Worm (Caenorhabditis elegans) whole organism, L2 larva: Measurements from ENCODE around the gene ZK1098.6.

ENCODE experiments used
- C34F6.9 ChIP-seq: fragments of 150-350 bp; optimal IDR thresholded peaks from 2 replicates; lab custom pipeline; 2014; ENCODE audit warnings: missing biosample characterization, missing genetic modification characterization
- F13H6.1 ChIP-seq: sonication (generic microtip); optimal IDR thresholded peaks from 2 replicates; lab custom pipeline; 2016; ENCODE audit warnings: missing genetic modification characterization, missing compliant biosample characterization
- R02D3.7 ChIP-seq: fragments of 150-350 bp; optimal IDR thresholded peaks from 2 replicates; lab custom pipeline; 2014; ENCODE audit warnings: missing biosample characterization, missing genetic modification characterization
- Y55F3AM.14 ChIP-seq: fragments of 200-800 bp; sonication (Bioruptor generic); optimal IDR thresholded peaks from 2 replicates; lab custom pipeline; 2018; ENCODE audit warnings: mild to moderate bottlenecking, missing genetic modification characterization, missing compliant biosample characterization
- ZK546.5 ChIP-seq: sonication (generic microtip); optimal IDR thresholded peaks from 2 replicates; lab custom pipeline; 2017; ENCODE audit warnings: missing biosample characterization, missing genetic modification characterization
- alr-1 ChIP-seq: fragments of 150-350 bp; optimal IDR thresholded peaks from 2 replicates; lab custom pipeline; 2014; ENCODE audit warnings: missing biosample characterization, missing genetic modification characterization
- aly-2 ChIP-seq: fragments of 150-350 bp; optimal IDR thresholded peaks from 2 replicates; lab custom pipeline; 2014; ENCODE audit warnings: missing biosample characterization, missing genetic modification characterization
- ama-1 ChIP-seq: fragments of 150-350 bp; optimal IDR thresholded peaks from 2 replicates; lab custom pipeline; 2018; ENCODE audit warnings: inconsistent platforms
- blmp-1 ChIP-seq: sonication (generic microtip); optimal IDR thresholded peaks from 2 replicates; lab custom pipeline; 2017; ENCODE audit warnings: missing genetic modification characterization, mild to moderate bottlenecking, missing compliant biosample characterization, antibody characterized with exemption, moderate library complexity; ENCODE audit not compliant: insufficient read depth
- ceh-82 ChIP-seq: fragments of 150-350 bp; optimal IDR thresholded peaks from 2 replicates; lab custom pipeline; 2014; ENCODE audit warnings: missing biosample characterization, missing genetic modification characterization
- crh-2 ChIP-seq: sonication (generic microtip); optimal IDR thresholded peaks from 2 replicates; lab custom pipeline; 2017; ENCODE audit warnings: missing biosample characterization, missing genetic modification characterization
- dmd-4 ChIP-seq: sonication (generic microtip); optimal IDR thresholded peaks from 2 replicates; lab custom pipeline; 2017; ENCODE audit warnings: missing biosample characterization, missing genetic modification characterization
- egl-27 ChIP-seq: sonication (generic microtip); optimal IDR thresholded peaks from 3 replicates; lab custom pipeline; 2017; ENCODE audit warnings: missing biosample characterization, missing genetic modification reagents, missing genetic modification characterization
- elt-3 ChIP-seq: sonication (generic microtip); optimal IDR thresholded peaks from 2 replicates; lab custom pipeline; 2017; ENCODE audit warnings: missing biosample characterization, missing genetic modification characterization
- fos-1 ChIP-seq: fragments of 150-350 bp; optimal IDR thresholded peaks from 2 replicates; lab custom pipeline; 2014; ENCODE audit warnings: missing biosample characterization, missing genetic modification characterization
- gmeb-1 ChIP-seq: fragments of 150-350 bp; optimal IDR thresholded peaks from 2 replicates; lab custom pipeline; 2014; ENCODE audit warnings: missing biosample characterization, missing genetic modification characterization
- lin-11 ChIP-seq: fragments of 150-350 bp; sonication (generic microtip); optimal IDR thresholded peaks from 2 replicates; lab custom pipeline; 2014; ENCODE audit warnings: missing biosample characterization, missing genetic modification characterization, inconsistent platforms, mixed read lengths
- lin-39 ChIP-seq: fragments of 150-350 bp; optimal IDR thresholded peaks from 2 replicates; lab custom pipeline; 2014; ENCODE audit warnings: missing biosample characterization, missing genetic modification reagents, missing genetic modification characterization
- lsy-2 ChIP-seq, 2 experiments: fragments of 150-350 bp in 1 of 2; sonication (generic microtip) in 1 of 2; optimal IDR thresholded peaks; 2 replicates each; lab custom pipeline; 2014 to 2017; ENCODE audit warnings: missing biosample characterization in 2 of 2, missing genetic modification characterization in 2 of 2
- mab-5 ChIP-seq: fragments of 150-350 bp; optimal IDR thresholded peaks from 2 replicates; lab custom pipeline; 2014; ENCODE audit warnings: missing biosample characterization, missing genetic modification characterization
- mdl-1 ChIP-seq, 2 experiments: fragments of 150-350 bp in 1 of 2; sonication (generic microtip) in 1 of 2; optimal IDR thresholded peaks; 2 replicates each; lab custom pipeline; 2017; ENCODE audit warnings: missing biosample characterization in 2 of 2, missing genetic modification characterization in 2 of 2
- nhr-12 ChIP-seq: fragments of 150-350 bp; optimal IDR thresholded peaks from 2 replicates; lab custom pipeline; 2014; ENCODE audit warnings: missing biosample characterization, missing genetic modification characterization
- nhr-129 ChIP-seq: fragments of 150-350 bp; optimal IDR thresholded peaks from 2 replicates; lab custom pipeline; 2014; ENCODE audit warnings: missing biosample characterization, missing genetic modification characterization
- nhr-21 ChIP-seq: fragments of 150-350 bp; optimal IDR thresholded peaks from 2 replicates; lab custom pipeline; 2014; ENCODE audit warnings: missing biosample characterization, missing genetic modification characterization
- nhr-237 ChIP-seq: fragments of 150-350 bp; optimal IDR thresholded peaks from 2 replicates; lab custom pipeline; 2014; ENCODE audit warnings: missing biosample characterization, missing genetic modification characterization
- nhr-25 ChIP-seq: fragments of 150-350 bp; sonication (generic microtip); optimal IDR thresholded peaks from 3 replicates; lab custom pipeline; 2014; ENCODE audit warnings: missing biosample characterization, missing genetic modification characterization
- nhr-6 ChIP-seq: fragments of 150-350 bp; optimal IDR thresholded peaks from 2 replicates; lab custom pipeline; 2014; ENCODE audit warnings: missing biosample characterization, missing genetic modification characterization
- nhr-77 ChIP-seq: fragments of 150-350 bp; optimal IDR thresholded peaks from 2 replicates; lab custom pipeline; 2014; ENCODE audit warnings: missing biosample characterization, missing genetic modification characterization
- peb-1 ChIP-seq: fragments of 150-350 bp; optimal IDR thresholded peaks from 2 replicates; lab custom pipeline; 2014; ENCODE audit warnings: missing biosample characterization, missing genetic modification characterization
- sem-4 ChIP-seq: fragments of 150-350 bp; optimal IDR thresholded peaks from 2 replicates; lab custom pipeline; 2014; ENCODE audit warnings: missing biosample characterization, missing genetic modification reagents, missing genetic modification characterization
- skn-1 ChIP-seq: sonication (generic microtip); optimal IDR thresholded peaks from 2 replicates; lab custom pipeline; 2017; ENCODE audit warnings: missing biosample characterization, missing genetic modification characterization
- sma-3 ChIP-seq: sonication (generic microtip); optimal IDR thresholded peaks from 2 replicates; lab custom pipeline; 2016; ENCODE audit warnings: missing genetic modification reagents, missing genetic modification characterization, missing compliant biosample characterization
- sma-9 ChIP-seq, 2 experiments: fragments of 150-350 bp in 1 of 2; sonication (generic microtip) in 1 of 2; optimal IDR thresholded peaks; 2 replicates each; lab custom pipeline; 2014 to 2016; ENCODE audit warnings: missing genetic modification characterization in 2 of 2, mild to moderate bottlenecking in 1 of 2, missing biosample characterization in 1 of 2, missing compliant biosample characterization in 1 of 2, missing genetic modification reagents in 1 of 2, moderate library complexity in 1 of 2
- unc-39 ChIP-seq: fragments of 150-350 bp; optimal IDR thresholded peaks from 2 replicates; lab custom pipeline; 2014; ENCODE audit warnings: missing biosample characterization, missing genetic modification characterization
- unc-55 ChIP-seq: fragments of 150-350 bp; sonication (generic microtip); optimal IDR thresholded peaks from 3 replicates; lab custom pipeline; 2014; ENCODE audit warnings: missing biosample characterization, missing genetic modification reagents, missing genetic modification characterization
- unc-62 ChIP-seq: fragments of 150-350 bp; optimal IDR thresholded peaks from 2 replicates; lab custom pipeline; 2014; ENCODE audit warnings: missing biosample characterization, missing genetic modification reagents, missing genetic modification characterization
- zag-1 ChIP-seq: fragments of 150-350 bp; optimal IDR thresholded peaks from 2 replicates; lab custom pipeline; 2014; ENCODE audit warnings: missing biosample characterization, missing genetic modification characterization
- ztf-1 ChIP-seq: fragments of 200-800 bp; sonication (Bioruptor generic); conservative IDR thresholded peaks from 2 replicates; pipeline ENCODE4 v1.3.6; 2022; ENCODE audit warnings: missing genetic modification characterization, missing compliant biosample characterization
- ztf-11 ChIP-seq: sonication (generic microtip); optimal IDR thresholded peaks from 2 replicates; lab custom pipeline; 2017; ENCODE audit warnings: missing biosample characterization, missing genetic modification characterization
- ztf-4 ChIP-seq: fragments of 150-350 bp; optimal IDR thresholded peaks from 2 replicates; lab custom pipeline; 2014; ENCODE audit warnings: missing biosample characterization, missing genetic modification characterization

The ZK1098.6 gene

ce11 chrIII:9511055-9511520 is 15.9 kb upstream of the ZK1098.6 start, which contains the start of gene F55H2.5:
Gene F55H2.5 (plus strand): TSS chrIII:9511470.
- TF ChIP-seq nhr-6 (tag; lab: Kevin White, UChicago), result no peak
- TF ChIP-seq nhr-25 (tag; lab: Kevin White, UChicago), result no peak
- no peak for TF ChIP-seq lsy-2 (tag; optimal IDR thresholded peaks at IDR 0.05; lab: Kevin White, UChicago)
- TF ChIP-seq ztf-11, result no peak
- no peak for TF ChIP-seq crh-2
- peak; percentile 30 for TF ChIP-seq unc-55 (GFP tag; lab: Kevin White, UChicago)
- no peak for TF ChIP-seq nhr-129
- no peak for TF ChIP-seq peb-1
- TF ChIP-seq mdl-1 (tag; optimal IDR thresholded peaks at IDR 0.05; lab: Kevin White, UChicago), result no peak
- peak; percentile 53 for TF ChIP-seq C34F6.9 (tag; lab: Kevin White, UChicago)
- TF ChIP-seq, all 48 proteins: peak for 2

ce11 chrIII:9511660-9512059 is 15.3 kb upstream of the ZK1098.6 start:
- TF ChIP-seq peb-1, result no peak
- no peak for TF ChIP-seq alr-1

- TF ChIP-seq nhr-129 (no peak), F13H6.1 (no peak), nhr-25 (tag; lab: Kevin White, UChicago) (no peak), sma-3 (no peak), dmd-4 (tag; lab: Kevin White, UChicago) (no peak), nhr-237 (no peak), sem-4 (tag; lab: Kevin White, UChicago) (no peak), Y55F3AM.14 (GFP tag; lab: Kevin White, UChicago) (no peak), unc-62 (GFP tag; lab: Kevin White, UChicago) (no peak), peb-1 (no peak), nhr-6 (tag; lab: Kevin White, UChicago) (no peak), nhr-12 (no peak), crh-2 (no peak), mdl-1 (tag; optimal IDR thresholded peaks at IDR 0.05; lab: Kevin White, UChicago) (no peak), ceh-82 (tag; lab: Kevin White, UChicago) (no peak), R02D3.7 (no peak), blmp-1 (tag; lab: Kevin White, UChicago) (no peak), unc-55 (GFP tag; lab: Kevin White, UChicago) (no peak), unc-39 (tag; lab: Kevin White, UChicago) (no peak), lin-39 (tag; lab: Kevin White, UChicago) (no peak)
- TF ChIP-seq, all 48 proteins: peak for 0
Observed at ce11 chrIII:9513006-9513405, 13.9 kb upstream of the ZK1098.6 start.

- no peak for TF ChIP-seq ZK546.5 (tag; lab: Kevin White, UChicago)
Observed at ce11 chrIII:9513569-9513968, 13.4 kb upstream of the ZK1098.6 start, which contains the start of gene F55H2.8. Gene F55H2.8 (plus strand): TSS chrIII:9513869.

- TF ChIP-seq nhr-129 (no peak), zag-1 (tag; lab: Kevin White, UChicago) (no peak), C34F6.9 (tag; lab: Kevin White, UChicago) (no peak), nhr-21 (tag; lab: Kevin White, UChicago) (no peak)
Observed at ce11 chrIII:9516148-9516547, 10.8 kb upstream of the ZK1098.6 start, which contains the start of gene F55H2.7. Gene F55H2.7 (minus strand): TSS chrIII:9516248.

ce11 chrIII:9521410-9522090 is 5.4 kb upstream of the ZK1098.6 start, which contains the start of the genes clu-1 and prp-40:
Gene clu-1 (minus strand): TSS chrIII:9521460.
Gene prp-40 (plus strand): TSS chrIII:9522075.
- peak; percentile 94 for TF ChIP-seq unc-55 (GFP tag; lab: Kevin White, UChicago)
- no peak for TF ChIP-seq nhr-77 (tag; lab: Kevin White, UChicago)
- peak; percentile 73 for TF ChIP-seq fos-1 (tag; lab: Kevin White, UChicago)
- no peak for TF ChIP-seq egl-27 (tag; lab: Kevin White, UChicago)
- peak; percentile 36 for TF ChIP-seq blmp-1 (tag; lab: Kevin White, UChicago)
- TF ChIP-seq elt-3 (tag; lab: Kevin White, UChicago), result no peak
- TF ChIP-seq sma-9 (GFP tag; optimal IDR thresholded peaks at IDR 0.05; lab: Kevin White, UChicago), result peak; percentile 84
- TF ChIP-seq sma-9 (tag; optimal IDR thresholded peaks at IDR 0.05; lab: Kevin White, UChicago), result no peak
- TF ChIP-seq gmeb-1 (tag; lab: Kevin White, UChicago), result peak; percentile 89
- peak; percentile 12 for TF ChIP-seq ceh-82 (tag; lab: Kevin White, UChicago)
- TF ChIP-seq skn-1 (tag; lab: Kevin White, UChicago), result no peak
- no peak for TF ChIP-seq unc-62 (GFP tag; lab: Kevin White, UChicago)
- TF ChIP-seq F13H6.1, result peak; percentile 91
- peak; percentile 72 for TF ChIP-seq nhr-6 (tag; lab: Kevin White, UChicago)
- TF ChIP-seq crh-2, result peak; percentile 86
- peak; percentile 90 for TF ChIP-seq nhr-25 (tag; lab: Kevin White, UChicago)
- no peak for TF ChIP-seq aly-2
- no peak for TF ChIP-seq ztf-11
- peak; percentile 89 for TF ChIP-seq sma-3
- peak; percentile 85 for TF ChIP-seq lin-11 (tag; lab: Kevin White, UChicago)
- peak; percentile 42 for TF ChIP-seq ama-1 (lab: Kevin White, UChicago)
- no peak for TF ChIP-seq ztf-1 (GFP tag; lab: Robert Waterston, UW)
- TF ChIP-seq mab-5, result peak; percentile 89
- TF ChIP-seq ztf-4 (tag; lab: Kevin White, UChicago), result peak; percentile 50
- no peak for TF ChIP-seq lin-39 (tag; lab: Kevin White, UChicago)
- peak; percentile 84 for TF ChIP-seq nhr-21 (tag; lab: Kevin White, UChicago)
- peak; percentile 67 for TF ChIP-seq sem-4 (tag; lab: Kevin White, UChicago)
